Fruit fly (Drosophila melanogaster) whole organism, embryonic: ENCODE data around the gene NFAT.

Experiments
- Aef1 ChIP-seq: fragments of 200-800 bp; sonication (Bioruptor generic); IDR thresholded peaks from 3 replicates; pipeline ENCODE4 v1.3.6; 2022; ENCODE audit warnings: missing biosample characterization, missing genetic modification characterization
- Awh ChIP-seq: fragments of 200-800 bp; sonication (Bioruptor generic); IDR thresholded peaks from 2 replicates; pipeline ENCODE4, ENCODE4 v1.3.6; 2022; ENCODE audit warnings: missing biosample characterization, missing genetic modification characterization
- CG10147 ChIP-seq: fragments of 200-800 bp; sonication (Bioruptor generic); optimal IDR thresholded peaks from 2 replicates; lab custom pipeline; 2019; ENCODE audit warnings: missing biosample characterization, mild to moderate bottlenecking, missing genetic modification characterization, moderate library complexity
- CG11504 ChIP-seq: fragments of 200-800 bp; sonication (Bioruptor generic); optimal IDR thresholded peaks from 3 replicates; lab custom pipeline; 2019; ENCODE audit warnings: missing biosample characterization, mild to moderate bottlenecking, missing genetic modification characterization, moderate library complexity
- CG12659 ChIP-seq: fragments of 200-800 bp; sonication (Bioruptor generic); optimal IDR thresholded peaks from 3 replicates; lab custom pipeline; 2017; ENCODE audit warnings: mild to moderate bottlenecking, missing biosample characterization, missing genetic modification reagents, missing genetic modification characterization
- CG15479 ChIP-seq: fragments of 200-800 bp; sonication (Bioruptor generic); optimal IDR thresholded peaks from 3 replicates; lab custom pipeline; 2019; ENCODE audit warnings: missing biosample characterization, mild to moderate bottlenecking, missing genetic modification characterization, moderate library complexity
- CG2199 ChIP-seq: fragments of 200-800 bp; sonication (Bioruptor generic); IDR thresholded peaks from 3 replicates; pipeline ENCODE4 v1.3.6; 2022; ENCODE audit warnings: missing biosample characterization, missing genetic modification characterization
- CG2712 ChIP-seq: fragments of 200-800 bp; optimal IDR thresholded peaks from 3 replicates; lab custom pipeline; 2019; ENCODE audit warnings: missing biosample characterization, mild to moderate bottlenecking, missing genetic modification characterization, moderate library complexity
- CG31224 ChIP-seq: fragments of 200-800 bp; sonication (Bioruptor generic); IDR thresholded peaks from 2 replicates; pipeline ENCODE4 v1.3.6; 2022; ENCODE audit warnings: missing biosample characterization, missing genetic modification characterization
- CG31365 ChIP-seq: fragments of 200-800 bp; sonication (Bioruptor generic); optimal IDR thresholded peaks from 2 replicates; lab custom pipeline; 2018; ENCODE audit warnings: missing biosample characterization, mild to moderate bottlenecking, missing genetic modification characterization
- CG3726 ChIP-seq: fragments of 200-800 bp; sonication (Bioruptor generic); IDR thresholded peaks from 3 replicates; pipeline ENCODE4, ENCODE4 v1.3.6; 2022; ENCODE audit warnings: missing biosample characterization, missing genetic modification characterization
- CG42726 ChIP-seq: fragments of 200-800 bp; sonication (Bioruptor generic); IDR thresholded peaks from 2 replicates; pipeline ENCODE4 v1.3.6; 2022; ENCODE audit warnings: missing biosample characterization, missing genetic modification characterization; ENCODE audit not compliant: partially characterized antibody
- CG4360 ChIP-seq: fragments of 200-800 bp; sonication (Bioruptor generic); IDR thresholded peaks from 2 replicates; pipeline ENCODE4 v1.3.6; 2022; ENCODE audit warnings: missing biosample characterization, missing genetic modification characterization
- CG43689 ChIP-seq: fragments of 200-800 bp; sonication (Bioruptor generic); IDR thresholded peaks from 2 replicates; pipeline ENCODE4 v1.3.6; 2022; ENCODE audit warnings: missing biosample characterization, missing genetic modification characterization
- CG6791 ChIP-seq: fragments of 200-800 bp; sonication (Bioruptor generic); IDR thresholded peaks from 3 replicates; pipeline ENCODE4 v1.3.6; 2022; ENCODE audit warnings: missing biosample characterization, missing genetic modification characterization; ENCODE audit not compliant: partially characterized antibody
- CG8924 ChIP-seq: fragments of 200-800 bp; optimal IDR thresholded peaks from 3 replicates; lab custom pipeline; 2019; ENCODE audit warnings: missing biosample characterization, mild to moderate bottlenecking, missing genetic modification characterization, moderate library complexity
- Chrac-16 ChIP-seq: fragments of 200-800 bp; sonication (Bioruptor generic); optimal IDR thresholded peaks from 3 replicates; lab custom pipeline; 2016; ENCODE audit warnings: missing biosample characterization, missing genetic modification characterization
- Dbx ChIP-seq: fragments of 200-800 bp; sonication (Bioruptor generic); IDR thresholded peaks from 3 replicates; pipeline ENCODE4 v1.3.6; 2022; ENCODE audit warnings: missing biosample characterization, missing genetic modification characterization
- Dll ChIP-seq: fragments of 200-800 bp; sonication (Bioruptor generic); IDR thresholded peaks from 4 replicates; pipeline ENCODE4 v1.3.6; 2022; ENCODE audit warnings: missing biosample characterization, missing genetic modification characterization; ENCODE audit not compliant: partially characterized antibody
- Fer3 ChIP-seq: fragments of 200-800 bp; sonication (Bioruptor generic); optimal IDR thresholded peaks from 2 replicates; lab custom pipeline; 2018; ENCODE audit warnings: missing biosample characterization, mild to moderate bottlenecking, missing genetic modification characterization, moderate library complexity
- H15 ChIP-seq: fragments of 200-800 bp; sonication (Bioruptor generic); IDR thresholded peaks from 3 replicates; pipeline ENCODE4 v1.3.6; 2022; ENCODE audit warnings: missing biosample characterization, missing genetic modification characterization
- Hand ChIP-seq: fragments of 200-800 bp; sonication (Bioruptor generic); optimal IDR thresholded peaks from 2 replicates; lab custom pipeline; 2017; ENCODE audit warnings: mild to moderate bottlenecking, missing biosample characterization, missing genetic modification reagents, missing genetic modification characterization
- HmgD ChIP-seq: fragments of 200-800 bp; sonication (Bioruptor generic); optimal IDR thresholded peaks from 3 replicates; lab custom pipeline; 2016; ENCODE audit warnings: missing biosample characterization, missing genetic modification characterization
- Hsf ChIP-seq: fragments of 200-800 bp; sonication (Bioruptor generic); optimal IDR thresholded peaks from 3 replicates; lab custom pipeline; 2016; ENCODE audit warnings: missing biosample characterization, missing genetic modification characterization
- MTF-1 ChIP-seq: fragments of 200-800 bp; sonication (Bioruptor generic); optimal IDR thresholded peaks from 2 replicates; lab custom pipeline; 2018; ENCODE audit warnings: missing biosample characterization, mild to moderate bottlenecking, missing genetic modification characterization, borderline replicate concordance
- Nf-YB ChIP-seq: fragments of 200-800 bp; sonication (Bioruptor generic); optimal IDR thresholded peaks from 3 replicates; lab custom pipeline; 2019; ENCODE audit warnings: missing biosample characterization, mild to moderate bottlenecking, missing genetic modification characterization, moderate library complexity
- Pdp1 ChIP-seq, 2 experiments: fragments of 200-800 bp; sonication (Bioruptor generic); optimal IDR thresholded peaks; 3 replicates each; lab custom pipeline; 2016; ENCODE audit warnings: missing biosample characterization in 2 of 2, missing genetic modification characterization in 2 of 2, mild to moderate bottlenecking in 1 of 2, moderate library complexity in 1 of 2
- Rx ChIP-seq: fragments of 200-800 bp; sonication (Bioruptor generic); IDR thresholded peaks from 2 replicates; pipeline ENCODE4 v1.3.6; 2022; ENCODE audit warnings: missing biosample characterization, missing genetic modification characterization
- Usf ChIP-seq: fragments of 200-800 bp; sonication (Bioruptor generic); optimal IDR thresholded peaks from 2 replicates; lab custom pipeline; 2017; ENCODE audit warnings: missing genotype, missing biosample characterization, missing genetic modification characterization
- abd-A ChIP-seq: fragments of 200-800 bp; sonication (Bioruptor generic); optimal IDR thresholded peaks from 3 replicates; lab custom pipeline; 2019; ENCODE audit warnings: missing biosample characterization, mild to moderate bottlenecking, missing genetic modification characterization, moderate library complexity
- bsh ChIP-seq, 2 experiments: fragments of 200-800 bp; sonication (Bioruptor generic); optimal IDR thresholded peaks; 2 replicates each; lab custom pipeline; 2017 to 2018; ENCODE audit warnings: mild to moderate bottlenecking in 2 of 2, missing biosample characterization in 2 of 2, missing genetic modification characterization in 2 of 2, moderate library complexity in 1 of 2
- cas ChIP-seq: fragments of 200-800 bp; sonication (Bioruptor generic); IDR thresholded peaks from 2 replicates; pipeline ENCODE4 v1.3.6; 2022; ENCODE audit warnings: missing biosample characterization, missing genetic modification characterization
- chinmo ChIP-seq: fragments of 200-800 bp; sonication (Bioruptor generic); IDR thresholded peaks from 4 replicates; pipeline ENCODE4 v1.3.6; 2022; ENCODE audit warnings: missing biosample characterization, missing genetic modification characterization; ENCODE audit not compliant: partially characterized antibody
- da ChIP-seq: fragments of 200-800 bp; sonication (Bioruptor generic); optimal IDR thresholded peaks from 2 replicates; lab custom pipeline; 2016; ENCODE audit warnings: missing biosample characterization, missing genetic modification characterization
- disco-r ChIP-seq: fragments of 200-800 bp; sonication (Bioruptor generic); optimal IDR thresholded peaks from 2 replicates; lab custom pipeline; 2016; ENCODE audit warnings: missing biosample characterization, missing genetic modification characterization
- dm ChIP-seq: fragments of 200-800 bp; sonication (Bioruptor generic); optimal IDR thresholded peaks from 3 replicates; lab custom pipeline; 2016; ENCODE audit warnings: missing biosample characterization, missing genetic modification characterization
- dpn ChIP-seq, 2 experiments: fragments of 200-800 bp; sonication (Bioruptor generic); optimal IDR thresholded peaks; 3 replicates each; lab custom pipeline; 2016; ENCODE audit warnings: missing biosample characterization in 2 of 2, missing genetic modification characterization in 2 of 2
- ftz-f1 ChIP-seq: fragments of 200-800 bp; sonication (Bioruptor generic); optimal IDR thresholded peaks from 2 replicates; lab custom pipeline; 2016; ENCODE audit warnings: missing biosample characterization, missing genetic modification characterization
- gcm2 ChIP-seq: fragments of 200-800 bp; sonication (Bioruptor generic); optimal IDR thresholded peaks from 2 replicates; lab custom pipeline; 2016; ENCODE audit warnings: missing biosample characterization, missing genetic modification characterization
- gsb-n ChIP-seq: fragments of 200-800 bp; sonication (Bioruptor generic); optimal IDR thresholded peaks from 3 replicates; lab custom pipeline; 2018; ENCODE audit warnings: missing biosample characterization, mild to moderate bottlenecking, missing genetic modification characterization
- hbn ChIP-seq: fragments of 200-800 bp; sonication (Bioruptor generic); IDR thresholded peaks from 2 replicates; pipeline ENCODE4 v1.3.6; 2022; ENCODE audit warnings: missing biosample characterization, missing genetic modification characterization; ENCODE audit not compliant: partially characterized antibody
- pfk ChIP-seq: fragments of 200-800 bp; sonication (Bioruptor generic); optimal IDR thresholded peaks from 2 replicates; lab custom pipeline; 2018; ENCODE audit warnings: missing biosample characterization, mild to moderate bottlenecking, missing genetic modification characterization, moderate library complexity
- pzg ChIP-seq: fragments of 200-800 bp; sonication (Bioruptor generic); optimal IDR thresholded peaks from 3 replicates; lab custom pipeline; 2018; ENCODE audit warnings: missing biosample characterization, mild to moderate bottlenecking, missing genetic modification characterization, moderate library complexity
- run ChIP-seq: fragments of 200-800 bp; sonication (Bioruptor generic); optimal IDR thresholded peaks from 3 replicates; lab custom pipeline; 2018; ENCODE audit warnings: missing biosample characterization, mild to moderate bottlenecking, missing genetic modification characterization
- scrt ChIP-seq: fragments of 200-800 bp; sonication (Bioruptor generic); optimal IDR thresholded peaks from 2 replicates; lab custom pipeline; 2018; ENCODE audit warnings: missing biosample characterization, mild to moderate bottlenecking, missing genetic modification characterization, moderate library complexity
- sd ChIP-seq: fragments of 200-800 bp; sonication (Bioruptor generic); optimal IDR thresholded peaks from 3 replicates; lab custom pipeline; 2018; ENCODE audit warnings: missing biosample characterization, mild to moderate bottlenecking, missing genetic modification characterization, moderate library complexity
- sqz ChIP-seq: fragments of 200-800 bp; sonication (Bioruptor generic); optimal IDR thresholded peaks from 3 replicates; lab custom pipeline; 2018; ENCODE audit warnings: missing biosample characterization, mild to moderate bottlenecking, missing genetic modification characterization
- tgo ChIP-seq: fragments of 200-800 bp; sonication (Bioruptor generic); IDR thresholded peaks from 3 replicates; pipeline ENCODE4 v1.3.6; 2022; ENCODE audit warnings: missing biosample characterization, missing genetic modification characterization
- trem ChIP-seq: fragments of 200-800 bp; optimal IDR thresholded peaks from 3 replicates; lab custom pipeline; 2019; ENCODE audit warnings: missing biosample characterization, mild to moderate bottlenecking, missing genetic modification characterization, moderate library complexity
- usp ChIP-seq: fragments of >200 bp; optimal IDR thresholded peaks from 2 replicates; lab custom pipeline; 2017; ENCODE audit warnings: missing biosample characterization, missing genetic modification characterization
- vvl ChIP-seq: fragments of 200-800 bp; sonication (Bioruptor generic); IDR thresholded peaks from 2 replicates; pipeline ENCODE4 v1.3.6; 2022; ENCODE audit warnings: missing biosample characterization, missing genetic modification characterization

NFAT gene

dm6 chrX:13626579-13626894 lies 2.0 kb downstream of the NFAT start (continued):
- TF ChIP-seq Hand (GFP tag; lab: Kevin White, UChicago): peak; percentile 79
- TF ChIP-seq pzg: no peak
- TF ChIP-seq CG8924 (tag; lab: Kevin White, UChicago): peak; percentile 54
- peak; percentile 23 for TF ChIP-seq da
- peak; percentile 38 for TF ChIP-seq run (tag; lab: Kevin White, UChicago)
- peak; percentile 75 to 77 for TF ChIP-seq Pdp1 (GFP tag; optimal IDR thresholded peaks at IDR 0.05; lab: Kevin White, UChicago)
- peak; percentile 69 for TF ChIP-seq Aef1 (GFP tag; lab: Robert Waterston, UW)
- TF ChIP-seq CG15479: no peak
- TF ChIP-seq CG3726 (GFP tag; lab: Robert Waterston, UW): 0 out of 3 replicates have a peak, but pooled peaks have one; percentile 35
- TF ChIP-seq CG10147 (GFP tag; lab: Kevin White, UChicago): peak; percentile 70
- peak; percentile 69 for TF ChIP-seq gcm2 (GFP tag; lab: Kevin White, UChicago)
- peak; percentile 73 for TF ChIP-seq CG12659 (GFP tag; lab: Kevin White, UChicago)
- TF ChIP-seq gsb-n (tag; lab: Kevin White, UChicago): peak; percentile 41
- peak; percentile 84 for TF ChIP-seq CG11504 (tag; lab: Kevin White, UChicago)
- TF ChIP-seq Nf-YB (GFP tag; lab: Kevin White, UChicago): peak; percentile 34
- TF ChIP-seq Fer3 (tag; lab: Kevin White, UChicago): peak; percentile 82
- TF ChIP-seq Dbx (GFP tag; lab: Robert Waterston, UW): peak; percentile 65; the same call in 2 of the 3 replicates
- peak; percentile 0 for TF ChIP-seq trem
- peak; percentile 81 for TF ChIP-seq tgo
- TF ChIP-seq CG31224: peak; percentile 70
- TF ChIP-seq CG2712: peak; percentile 74
- peak; percentile 73; the same call in 2 of the 3 replicates for TF ChIP-seq H15 (GFP tag; lab: Robert Waterston, UW)
- peak; percentile 28; the same call in 1 of the 2 replicates for TF ChIP-seq Rx
- no peak for TF ChIP-seq usp (GFP tag; lab: Kevin White, UChicago)
- TF ChIP-seq Usf: no peak
- peak; percentile 84 for TF ChIP-seq ftz-f1 (GFP tag; lab: Kevin White, UChicago)
- TF ChIP-seq Dll (GFP tag; lab: Robert Waterston, UW): no peak
- no peak for TF ChIP-seq pfk
- peak; percentile 40 for TF ChIP-seq CG31365 (tag; lab: Kevin White, UChicago)
- TF ChIP-seq CG43689 (GFP tag; lab: Robert Waterston, UW): no peak
- TF ChIP-seq disco-r (GFP tag; lab: Kevin White, UChicago): peak; percentile 35
- peak; percentile 26 for TF ChIP-seq MTF-1 (GFP tag; lab: Kevin White, UChicago)
- TF ChIP-seq HmgD: peak; percentile 73
- TF ChIP-seq bsh (GFP tag; optimal IDR thresholded peaks at IDR 0.05; lab: Kevin White, UChicago): peak in 1 of 2 experiments; percentile 71
- no peak for TF ChIP-seq CG42726 (GFP tag; lab: Robert Waterston, UW)
- TF ChIP-seq dpn (GFP tag; optimal IDR thresholded peaks at IDR 0.05; lab: Kevin White, UChicago): peak; percentile 82 to 85
- peak; percentile 55 for TF ChIP-seq scrt (GFP tag; lab: Kevin White, UChicago)

- TF ChIP-seq Hsf (no peak), Awh (GFP tag; lab: Robert Waterston, UW) (peak; percentile 64), sqz (GFP tag; lab: Kevin White, UChicago) (peak; percentile 66), pfk (no peak), CG4360 (GFP tag; lab: Robert Waterston, UW) (peak; percentile 53), sd (tag; lab: Kevin White, UChicago) (peak; percentile 66), hbn (GFP tag; lab: Robert Waterston, UW) (no peak), CG2199 (GFP tag; lab: Robert Waterston, UW) (peak; percentile 67; the same call in 1 of the 3 replicates), Dll (GFP tag; lab: Robert Waterston, UW) (no peak), dm (GFP tag; lab: Kevin White, UChicago) (no peak), Chrac-16 (GFP tag; lab: Kevin White, UChicago) (no peak), abd-A (tag; lab: Kevin White, UChicago) (peak; percentile 55), cas (no peak), CG6791 (no peak), vvl (peak; percentile 66), chinmo (GFP tag; lab: Robert Waterston, UW) (peak; percentile 85; the same call in 3 of the 4 replicates), disco-r (GFP tag; lab: Kevin White, UChicago) (no peak)
Observed at dm6 chrX:13627855-13628254, 3.3 kb downstream of the NFAT start.
